Fruit fly (Drosophila melanogaster) whole organism, embryonic: ENCODE data around the gene CG17202.

Source experiments
- ATbp ChIP-seq: fragments of 200-800 bp; sonication (Bioruptor generic); optimal IDR thresholded peaks from 2 replicates; lab custom pipeline; 2017; ENCODE audit warnings: missing biosample characterization, mild to moderate bottlenecking, missing genetic modification characterization, missing genetic modification reagents
- Awh ChIP-seq: fragments of 200-800 bp; sonication (Bioruptor generic); IDR thresholded peaks from 2 replicates; pipeline ENCODE4, ENCODE4 v1.3.6; 2022; ENCODE audit warnings: missing biosample characterization, missing genetic modification characterization
- Bdp1 ChIP-seq: fragments of 200-800 bp; sonication (Bioruptor generic); optimal IDR thresholded peaks from 3 replicates; lab custom pipeline; 2016; ENCODE audit warnings: missing biosample characterization, missing genetic modification characterization
- CG10209 ChIP-seq: fragments of 200-800 bp; sonication (Bioruptor generic); optimal IDR thresholded peaks from 3 replicates; lab custom pipeline; 2017; ENCODE audit warnings: missing biosample characterization, mild to moderate bottlenecking, missing genetic modification characterization, missing genetic modification reagents
- CG1024 ChIP-seq: fragments of 200-800 bp; sonication (Bioruptor generic); IDR thresholded peaks from 2 replicates; pipeline ENCODE4 v1.3.6; 2022; ENCODE audit warnings: missing biosample characterization, missing genetic modification characterization
- CG12104 ChIP-seq: fragments of 200-800 bp; sonication (Bioruptor generic); optimal IDR thresholded peaks from 3 replicates; lab custom pipeline; 2016; ENCODE audit warnings: missing biosample characterization, missing genetic modification characterization
- CG12155 ChIP-seq: fragments of 200-800 bp; sonication (Bioruptor generic); optimal IDR thresholded peaks from 3 replicates; lab custom pipeline; 2016; ENCODE audit warnings: missing biosample characterization, missing genetic modification characterization
- CG2202 ChIP-seq: fragments of 200-800 bp; sonication (Bioruptor generic); optimal IDR thresholded peaks from 2 replicates; lab custom pipeline; 2018; ENCODE audit warnings: missing biosample characterization, mild to moderate bottlenecking, missing genetic modification characterization
- CG2712 ChIP-seq: fragments of 200-800 bp; optimal IDR thresholded peaks from 3 replicates; lab custom pipeline; 2019; ENCODE audit warnings: missing biosample characterization, mild to moderate bottlenecking, missing genetic modification characterization, moderate library complexity
- CG31388 ChIP-seq: fragments of 200-800 bp; sonication (Bioruptor generic); optimal IDR thresholded peaks from 2 replicates; lab custom pipeline; 2016; ENCODE audit warnings: missing biosample characterization, missing genetic modification characterization
- CG32767 ChIP-seq: fragments of 200-800 bp; sonication (Bioruptor generic); IDR thresholded peaks from 2 replicates; pipeline ENCODE4 v1.3.6; 2022; ENCODE audit warnings: missing biosample characterization, missing genetic modification characterization
- CG32772 ChIP-seq: fragments of 200-800 bp; sonication (Bioruptor generic); IDR thresholded peaks from 2 replicates; pipeline ENCODE4 v1.3.6; 2022; ENCODE audit warnings: missing biosample characterization, missing genetic modification characterization
- CG34224 ChIP-seq: fragments of 200-800 bp; sonication (Bioruptor generic); IDR thresholded peaks from 3 replicates; pipeline ENCODE4 v1.3.6; 2022; ENCODE audit warnings: missing biosample characterization, missing genetic modification characterization; ENCODE audit not compliant: partially characterized antibody
- CG4282 ChIP-seq: fragments of 200-800 bp; sonication (Bioruptor generic); optimal IDR thresholded peaks from 2 replicates; lab custom pipeline; 2016; ENCODE audit warnings: missing biosample characterization, missing genetic modification characterization
- CG4617 ChIP-seq: fragments of 200-800 bp; sonication (Bioruptor generic); optimal IDR thresholded peaks from 3 replicates; lab custom pipeline; 2016; ENCODE audit warnings: missing biosample characterization, missing genetic modification characterization, borderline replicate concordance
- CG6791 ChIP-seq: fragments of 200-800 bp; sonication (Bioruptor generic); IDR thresholded peaks from 3 replicates; pipeline ENCODE4 v1.3.6; 2022; ENCODE audit warnings: missing biosample characterization, missing genetic modification characterization; ENCODE audit not compliant: partially characterized antibody
- CG8359 ChIP-seq: fragments of 200-800 bp; sonication (Bioruptor generic); optimal IDR thresholded peaks from 2 replicates; lab custom pipeline; 2017; ENCODE audit warnings: missing biosample characterization, mild to moderate bottlenecking, missing genetic modification characterization, borderline replicate concordance
- Dad ChIP-seq: fragments of 200-800 bp; sonication (Bioruptor generic); optimal IDR thresholded peaks from 3 replicates; lab custom pipeline; 2016; ENCODE audit warnings: missing biosample characterization, missing genetic modification characterization
- Dek ChIP-seq: fragments of 200-800 bp; sonication (Bioruptor generic); optimal IDR thresholded peaks from 3 replicates; lab custom pipeline; 2019; ENCODE audit warnings: missing biosample characterization, mild to moderate bottlenecking, missing genetic modification characterization, moderate library complexity
- Dp ChIP-seq: fragments of 200-800 bp; sonication (Bioruptor generic); optimal IDR thresholded peaks from 2 replicates; lab custom pipeline; 2018; ENCODE audit warnings: missing biosample characterization, mild to moderate bottlenecking, missing genetic modification characterization, moderate library complexity
- ERR ChIP-seq: fragments of 200-800 bp; sonication (Bioruptor generic); optimal IDR thresholded peaks from 2 replicates; lab custom pipeline; 2016; ENCODE audit warnings: missing biosample characterization, missing genetic modification characterization
- Fer1 ChIP-seq: fragments of 200-800 bp; sonication (Bioruptor generic); optimal IDR thresholded peaks from 2 replicates; lab custom pipeline; 2017; ENCODE audit warnings: missing biosample characterization, mild to moderate bottlenecking, missing genetic modification characterization
- HLH54F ChIP-seq: fragments of 200-800 bp; sonication (Bioruptor generic); optimal IDR thresholded peaks from 3 replicates; lab custom pipeline; 2016; ENCODE audit warnings: missing biosample characterization, missing genetic modification characterization
- Hand ChIP-seq: fragments of 200-800 bp; sonication (Bioruptor generic); optimal IDR thresholded peaks from 2 replicates; lab custom pipeline; 2017; ENCODE audit warnings: mild to moderate bottlenecking, missing biosample characterization, missing genetic modification reagents, missing genetic modification characterization
- Hr3 ChIP-seq: fragments of 200-800 bp; sonication (Bioruptor generic); optimal IDR thresholded peaks from 3 replicates; lab custom pipeline; 2016; ENCODE audit warnings: missing biosample characterization, missing genetic modification characterization
- Lpt ChIP-seq: fragments of >200 bp; optimal IDR thresholded peaks from 2 replicates; lab custom pipeline; 2018; ENCODE audit warnings: missing biosample characterization, missing genetic modification characterization
- Opbp ChIP-seq: fragments of 200-800 bp; sonication (Bioruptor generic); IDR thresholded peaks from 3 replicates; pipeline ENCODE4 v1.3.6; 2022; ENCODE audit warnings: missing biosample characterization, missing genetic modification characterization; ENCODE audit not compliant: partially characterized antibody
- PHDP ChIP-seq: fragments of 200-800 bp; sonication (Bioruptor generic); optimal IDR thresholded peaks from 3 replicates; lab custom pipeline; 2018; ENCODE audit warnings: missing biosample characterization, mild to moderate bottlenecking, missing genetic modification characterization, moderate library complexity
- amos ChIP-seq: fragments of 200-800 bp; sonication (Bioruptor generic); IDR thresholded peaks from 2 replicates; pipeline ENCODE4 v1.3.6; 2022; ENCODE audit warnings: missing biosample characterization, missing genetic modification characterization; ENCODE audit not compliant: partially characterized antibody
- bigmax ChIP-seq: fragments of 200-800 bp; sonication (Bioruptor generic); optimal IDR thresholded peaks from 2 replicates; lab custom pipeline; 2018; ENCODE audit warnings: missing biosample characterization, mild to moderate bottlenecking, missing genetic modification characterization
- btn ChIP-seq: fragments of 200-800 bp; sonication (Bioruptor generic); optimal IDR thresholded peaks from 2 replicates; lab custom pipeline; 2016; ENCODE audit warnings: missing biosample characterization, missing genetic modification characterization
- ci ChIP-seq: fragments of 200-800 bp; sonication (Bioruptor generic); IDR thresholded peaks from 3 replicates; pipeline ENCODE4 v1.3.6; 2022; ENCODE audit warnings: missing biosample characterization, missing genetic modification characterization
- crol ChIP-seq: fragments of 200-800 bp; sonication (Bioruptor generic); IDR thresholded peaks from 2 replicates; pipeline ENCODE4 v1.3.6; 2022; ENCODE audit warnings: missing biosample characterization, missing genetic modification characterization
- crp ChIP-seq, 2 experiments: fragments of 200-800 bp; sonication (Bioruptor generic); optimal IDR thresholded peaks; 2 replicates in 1 of 2; 3 replicates in 1 of 2; lab custom pipeline; 2017; ENCODE audit warnings: missing biosample characterization in 2 of 2, missing genetic modification characterization in 2 of 2, mild to moderate bottlenecking in 1 of 2, moderate library complexity in 1 of 2
- cwo ChIP-seq: fragments of 200-800 bp; sonication (Bioruptor generic); optimal IDR thresholded peaks from 3 replicates; lab custom pipeline; 2017; ENCODE audit warnings: missing biosample characterization, missing genetic modification characterization, mild to moderate bottlenecking, moderate library complexity, missing genetic modification reagents
- dpn ChIP-seq, 2 experiments: fragments of 200-800 bp; sonication (Bioruptor generic); optimal IDR thresholded peaks; 3 replicates each; lab custom pipeline; 2016; ENCODE audit warnings: missing biosample characterization in 2 of 2, missing genetic modification characterization in 2 of 2
- gce ChIP-seq: fragments of 200-800 bp; sonication (Bioruptor generic); IDR thresholded peaks from 3 replicates; pipeline ENCODE4 v1.3.6; 2022; ENCODE audit warnings: missing biosample characterization, missing genetic modification characterization
- h ChIP-seq: fragments of >200 bp; optimal IDR thresholded peaks from 2 replicates; lab custom pipeline; 2017
- lilli ChIP-seq: fragments of 200-800 bp; sonication (Bioruptor generic); optimal IDR thresholded peaks from 3 replicates; lab custom pipeline; 2016; ENCODE audit warnings: missing biosample characterization, missing genetic modification characterization
- lola ChIP-seq, 3 experiments: fragments of >200 bp in 2 of 3; fragments of 200-800 bp in 1 of 3; sonication (Bioruptor generic) in 1 of 3; optimal IDR thresholded peaks; 2 replicates each; lab custom pipeline; 2017 to 2019; ENCODE audit warnings: missing biosample characterization in 3 of 3, missing genetic modification characterization in 3 of 3, mild to moderate bottlenecking in 1 of 3, moderate library complexity in 1 of 3
- nerfin-1 ChIP-seq: fragments of 200-800 bp; sonication (Bioruptor generic); optimal IDR thresholded peaks from 3 replicates; lab custom pipeline; 2019; ENCODE audit warnings: missing biosample characterization, mild to moderate bottlenecking, missing genetic modification characterization, moderate library complexity
- sc ChIP-seq, 3 experiments: fragments of >200 bp in 2 of 3; fragments of 200-800 bp in 1 of 3; sonication (Bioruptor generic) in 1 of 3; optimal IDR thresholded peaks; 2 replicates in 2 of 3; 3 replicates in 1 of 3; lab custom pipeline; 2017; ENCODE audit warnings: mild to moderate bottlenecking in 1 of 3, missing biosample characterization in 1 of 3, missing genetic modification characterization in 1 of 3, missing genetic modification reagents in 1 of 3
- sd ChIP-seq: fragments of 200-800 bp; sonication (Bioruptor generic); optimal IDR thresholded peaks from 3 replicates; lab custom pipeline; 2018; ENCODE audit warnings: missing biosample characterization, mild to moderate bottlenecking, missing genetic modification characterization, moderate library complexity
- stwl ChIP-seq: fragments of 200-800 bp; sonication (Bioruptor generic); optimal IDR thresholded peaks from 3 replicates; lab custom pipeline; 2018; ENCODE audit warnings: missing biosample characterization, mild to moderate bottlenecking, missing genetic modification characterization, moderate library complexity
- sug ChIP-seq: fragments of 200-800 bp; optimal IDR thresholded peaks from 2 replicates; lab custom pipeline; 2019; ENCODE audit warnings: missing biosample characterization, mild to moderate bottlenecking, missing genetic modification characterization, moderate library complexity
- tgo ChIP-seq: fragments of 200-800 bp; sonication (Bioruptor generic); IDR thresholded peaks from 3 replicates; pipeline ENCODE4 v1.3.6; 2022; ENCODE audit warnings: missing biosample characterization, missing genetic modification characterization
- tio ChIP-seq: fragments of 200-800 bp; sonication (Bioruptor generic); optimal IDR thresholded peaks from 2 replicates; lab custom pipeline; 2017; ENCODE audit warnings: missing biosample characterization, missing genetic modification characterization, inconsistent platforms
- unpg ChIP-seq: fragments of 200-800 bp; sonication (Bioruptor generic); optimal IDR thresholded peaks from 3 replicates; lab custom pipeline; 2018; ENCODE audit warnings: missing biosample characterization, mild to moderate bottlenecking, missing genetic modification characterization, moderate library complexity
- yki ChIP-seq: fragments of >200 bp; optimal IDR thresholded peaks from 3 replicates; lab custom pipeline; 2018
- zen2 ChIP-seq: fragments of 200-800 bp; sonication (Bioruptor generic); IDR thresholded peaks from 3 replicates; pipeline ENCODE4 v1.3.6; 2022; ENCODE audit warnings: missing biosample characterization, missing genetic modification characterization; ENCODE audit not compliant: partially characterized antibody

The CG17202 gene

dm6 chr3R:12433764-12434163 lies 11.2 kb downstream of the CG17202 start, which contains the start of the genes Aos1 and Srlp (continued):
- peak; percentile 58 for TF ChIP-seq sd
- no peak for TF ChIP-seq CG31388 (GFP tag; lab: Kevin White, UChicago)
- TF ChIP-seq CG8359 = no peak
- TF ChIP-seq crp (GFP tag; optimal IDR thresholded peaks at IDR 0.05; lab: Kevin White, UChicago) = no peak
- TF ChIP-seq Opbp (GFP tag; lab: Robert Waterston, UW) = no peak
- no peak for TF ChIP-seq CG32772
- TF ChIP-seq Dad = no peak
- TF ChIP-seq nerfin-1 (tag; lab: Kevin White, UChicago) = peak; percentile 59
- TF ChIP-seq lilli = peak; percentile 8
- no peak for TF ChIP-seq Bdp1 (GFP tag; lab: Kevin White, UChicago)
- TF ChIP-seq PHDP (tag; lab: Kevin White, UChicago) = peak; percentile 61
- no peak for TF ChIP-seq bigmax (GFP tag; lab: Kevin White, UChicago)
- TF ChIP-seq CG4617 (GFP tag; lab: Kevin White, UChicago) = peak; percentile 72
- TF ChIP-seq gce = no peak
- peak in 1 of 2 experiments; percentile 45 for TF ChIP-seq dpn (GFP tag; optimal IDR thresholded peaks at IDR 0.05; lab: Kevin White, UChicago)
- TF ChIP-seq CG12155 (GFP tag; lab: Kevin White, UChicago) = peak; percentile 43
- no peak for TF ChIP-seq Awh
- TF ChIP-seq CG2202 = no peak
- peak; percentile 53 for TF ChIP-seq stwl (tag; lab: Kevin White, UChicago)
- no peak for TF ChIP-seq zen2 (GFP tag; lab: Robert Waterston, UW)
- TF ChIP-seq Dek (tag; lab: Kevin White, UChicago) = peak; percentile 63
- TF ChIP-seq Dp (GFP tag; lab: Kevin White, UChicago) = peak; percentile 50
- peak in 1 of 3 experiments; percentile 56 for TF ChIP-seq lola (GFP tag; optimal IDR thresholded peaks at IDR 0.05; lab: Kevin White, UChicago)
- peak; percentile 66 for TF ChIP-seq Hr3 (GFP tag; lab: Kevin White, UChicago)
- TF ChIP-seq Hand (GFP tag; lab: Kevin White, UChicago) = no peak
- no peak for TF ChIP-seq sc (optimal IDR thresholded peaks at IDR 0.05; lab: Kevin White, UChicago)
- peak; percentile 1 for TF ChIP-seq sc (GFP tag; optimal IDR thresholded peaks at IDR 0.05; lab: Kevin White, UChicago)
- TF ChIP-seq CG34224 (GFP tag; lab: Robert Waterston, UW) = no peak
- TF ChIP-seq HLH54F (GFP tag; lab: Kevin White, UChicago) = no peak
- TF ChIP-seq btn = no peak
- TF ChIP-seq CG2712 (tag; lab: Kevin White, UChicago) = peak; percentile 76
- TF ChIP-seq ERR = no peak
- no peak for TF ChIP-seq ATbp (GFP tag; lab: Kevin White, UChicago)
- TF ChIP-seq CG32767 (GFP tag; lab: Robert Waterston, UW) = no peak
- TF ChIP-seq CG4282 = no peak
- peak; percentile 65 for TF ChIP-seq Fer1 (GFP tag; lab: Kevin White, UChicago)
- TF ChIP-seq h = no peak
- TF ChIP-seq Lpt (GFP tag; lab: Kevin White, UChicago) = no peak
- TF ChIP-seq tio (GFP tag; lab: Kevin White, UChicago) = no peak
- TF ChIP-seq yki = no peak
- TF ChIP-seq ci = no peak
- no peak for TF ChIP-seq tgo (GFP tag; lab: Robert Waterston, UW)
- peak; percentile 34 for TF ChIP-seq CG10209 (GFP tag; lab: Kevin White, UChicago)
- TF ChIP-seq CG12104 (GFP tag; lab: Kevin White, UChicago) = peak; percentile 30
- TF ChIP-seq crol = no peak
- TF ChIP-seq unpg (GFP tag; lab: Kevin White, UChicago) = peak; percentile 58
- TF ChIP-seq CG1024 (GFP tag; lab: Robert Waterston, UW) = no peak
- TF ChIP-seq cwo = no peak
- TF ChIP-seq CG6791 = no peak
- TF ChIP-seq amos (GFP tag; lab: Robert Waterston, UW) = peak; percentile 12; the same call in 1 of the 2 replicates
- TF ChIP-seq sug (tag; lab: Kevin White, UChicago) = peak; percentile 79
